Fruit fly (Drosophila melanogaster) whole organism, pupa: ENCODE measurements around the gene CG10208.

Experiments
- CG15710 ChIP-seq: fragments of 200-800 bp; sonication (Bioruptor generic); optimal IDR thresholded peaks from 2 replicates; lab custom pipeline; 2018; ENCODE audit warnings: missing biosample characterization, mild to moderate bottlenecking, missing genetic modification characterization, moderate library complexity
- CG17806 ChIP-seq: fragments of 200-800 bp; sonication (Bioruptor generic); optimal IDR thresholded peaks from 2 replicates; lab custom pipeline; 2018; ENCODE audit warnings: missing biosample characterization, mild to moderate bottlenecking, missing genetic modification characterization, moderate library complexity
- CG34367 ChIP-seq: fragments of 200-800 bp; sonication (Bioruptor generic); optimal IDR thresholded peaks from 2 replicates; lab custom pipeline; 2018; ENCODE audit warnings: missing biosample characterization, mild to moderate bottlenecking, missing genetic modification characterization
- CG4496 ChIP-seq: fragments of 200-800 bp; sonication (Bioruptor generic); IDR thresholded peaks from 3 replicates; pipeline ENCODE4 v1.3.6; 2022; ENCODE audit warnings: missing biosample characterization, missing genetic modification characterization
- CG8301 ChIP-seq: fragments of 200-800 bp; sonication (Bioruptor generic); optimal IDR thresholded peaks from 2 replicates; lab custom pipeline; 2018; ENCODE audit warnings: missing biosample characterization, mild to moderate bottlenecking, missing genetic modification characterization
- CG9948 ChIP-seq: fragments of 200-800 bp; sonication (Bioruptor generic); optimal IDR thresholded peaks from 2 replicates; lab custom pipeline; 2018; ENCODE audit warnings: missing biosample characterization, mild to moderate bottlenecking, missing genetic modification characterization, moderate library complexity
- D1 ChIP-seq: fragments of 200-800 bp; sonication (Bioruptor generic); optimal IDR thresholded peaks from 2 replicates; lab custom pipeline; 2018; ENCODE audit warnings: missing biosample characterization, mild to moderate bottlenecking, missing genetic modification characterization, moderate library complexity
- EcR ChIP-seq: fragments of 200-800 bp; sonication (Bioruptor generic); optimal IDR thresholded peaks from 3 replicates; lab custom pipeline; 2019; ENCODE audit warnings: missing biosample characterization, missing genetic modification characterization, mild to moderate bottlenecking, moderate library complexity, missing genetic modification reagents
- Pif1A ChIP-seq: fragments of 200-800 bp; sonication (Bioruptor generic); optimal IDR thresholded peaks from 3 replicates; lab custom pipeline; 2016; ENCODE audit warnings: missing biosample characterization, missing genetic modification characterization
- fd96Ca ChIP-seq: fragments of 200-800 bp; sonication (Bioruptor generic); IDR thresholded peaks from 3 replicates; pipeline ENCODE4 v1.3.6; 2022; ENCODE audit warnings: missing biosample characterization, missing genetic modification characterization
- rn ChIP-seq: fragments of 200-800 bp; sonication (Bioruptor generic); IDR thresholded peaks from 2 replicates; pipeline ENCODE4 v1.3.6; 2022; ENCODE audit warnings: missing biosample characterization, missing genetic modification characterization

DNA sequence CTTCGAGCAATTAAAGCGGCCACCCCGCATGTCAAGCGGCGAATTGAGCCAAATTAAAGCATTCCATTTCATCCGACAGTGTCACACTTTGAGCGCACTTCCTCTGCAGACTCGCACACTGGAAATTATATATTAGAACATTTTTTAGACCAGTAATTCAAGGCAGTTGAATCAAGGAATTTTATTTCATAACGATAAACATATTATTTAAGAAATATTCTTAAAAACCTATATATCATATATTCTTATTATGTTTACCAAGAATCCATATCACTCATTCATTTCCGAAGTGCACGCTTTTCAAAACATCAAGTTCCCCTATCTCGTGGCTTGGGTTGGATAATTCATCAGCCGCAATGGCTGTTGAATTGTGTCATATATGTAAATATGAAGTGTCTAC is 17.6 kb upstream of the CG10208 start:
- TF ChIP-seq CG15710: peak; percentile 62
- peak; percentile 40; the same call in 1 of the 3 replicates for TF ChIP-seq CG4496
- TF ChIP-seq EcR (GFP tag; lab: Kevin White, UChicago): no peak
- TF ChIP-seq Pif1A (GFP tag; lab: Kevin White, UChicago): no peak
- TF ChIP-seq D1 (tag; lab: Kevin White, UChicago): no peak
- TF ChIP-seq CG9948: peak; percentile 51
- no peak for TF ChIP-seq CG34367 (tag; lab: Kevin White, UChicago)
- TF ChIP-seq CG8301 (tag; lab: Kevin White, UChicago): no peak
- TF ChIP-seq CG17806 (tag; lab: Kevin White, UChicago): peak; percentile 72
- TF ChIP-seq rn (GFP tag; lab: Robert Waterston, UW): no peak
- no peak for TF ChIP-seq fd96Ca (GFP tag; lab: Robert Waterston, UW)
